Fruit fly (Drosophila melanogaster) whole organism, embryonic: ENCODE measurements around the gene CG7728.
A peak's percentile ranks its signal among the peaks of the same experiment; 100 is the strongest.

Experiments used
- Bgb ChIP-seq: fragments of 200-800 bp; sonication (Bioruptor generic); IDR thresholded peaks from 2 replicates; pipeline ENCODE4 v1.3.6; 2022; ENCODE audit warnings: missing biosample characterization, missing genetic modification characterization; ENCODE audit not compliant: partially characterized antibody
- CG10366 ChIP-seq: fragments of 200-800 bp; sonication (Bioruptor generic); IDR thresholded peaks from 2 replicates; pipeline ENCODE4 v1.3.6; 2022; ENCODE audit warnings: missing biosample characterization, missing genetic modification characterization
- CG10462 ChIP-seq: fragments of 200-800 bp; sonication (Bioruptor generic); optimal IDR thresholded peaks from 2 replicates; lab custom pipeline; 2016; ENCODE audit warnings: missing biosample characterization, missing genetic modification characterization
- CG11456 ChIP-seq: fragments of 200-800 bp; sonication (Bioruptor generic); IDR thresholded peaks from 3 replicates; pipeline ENCODE4 v1.3.6; 2022; ENCODE audit warnings: missing biosample characterization, missing genetic modification characterization
- CG12769 ChIP-seq: fragments of 200-800 bp; sonication (Bioruptor generic); optimal IDR thresholded peaks from 2 replicates; lab custom pipeline; 2019; ENCODE audit warnings: missing biosample characterization, mild to moderate bottlenecking, missing genetic modification characterization, moderate library complexity
- CG13287 ChIP-seq: fragments of 200-800 bp; sonication (Bioruptor generic); IDR thresholded peaks from 2 replicates; pipeline ENCODE4 v1.3.6; 2022; ENCODE audit warnings: missing biosample characterization, missing genetic modification characterization; ENCODE audit not compliant: partially characterized antibody
- CG13424 ChIP-seq: fragments of 200-800 bp; sonication (Bioruptor generic); optimal IDR thresholded peaks from 2 replicates; lab custom pipeline; 2019; ENCODE audit warnings: missing biosample characterization, mild to moderate bottlenecking, missing genetic modification characterization, moderate library complexity
- CG15514 ChIP-seq: fragments of 200-800 bp; sonication (Bioruptor generic); optimal IDR thresholded peaks from 3 replicates; lab custom pipeline; 2017; ENCODE audit warnings: missing biosample characterization, missing genetic modification characterization, mild to moderate bottlenecking, moderate library complexity, missing genetic modification reagents
- CG1602 ChIP-seq: fragments of 200-800 bp; sonication (Bioruptor generic); optimal IDR thresholded peaks from 3 replicates; lab custom pipeline; 2016; ENCODE audit warnings: missing biosample characterization, missing genetic modification characterization
- CG1647 ChIP-seq: fragments of 200-800 bp; sonication (Bioruptor generic); optimal IDR thresholded peaks from 3 replicates; lab custom pipeline; 2016; ENCODE audit warnings: missing biosample characterization, missing genetic modification characterization
- CG17912 ChIP-seq: fragments of 200-800 bp; sonication (Bioruptor generic); optimal IDR thresholded peaks from 2 replicates; lab custom pipeline; 2018; ENCODE audit warnings: missing biosample characterization, mild to moderate bottlenecking, missing genetic modification characterization
- CG1792 ChIP-seq: fragments of 200-800 bp; sonication (Bioruptor generic); optimal IDR thresholded peaks from 2 replicates; lab custom pipeline; 2016; ENCODE audit warnings: missing biosample characterization, missing genetic modification characterization
- CG2889 ChIP-seq: fragments of 200-800 bp; sonication (Bioruptor generic); IDR thresholded peaks from 3 replicates; pipeline ENCODE4 v1.3.6; 2022; ENCODE audit warnings: missing biosample characterization, missing genetic modification characterization
- CG31365 ChIP-seq: fragments of 200-800 bp; sonication (Bioruptor generic); optimal IDR thresholded peaks from 2 replicates; lab custom pipeline; 2018; ENCODE audit warnings: missing biosample characterization, mild to moderate bottlenecking, missing genetic modification characterization
- CG5953 ChIP-seq: fragments of 200-800 bp; sonication (Bioruptor generic); IDR thresholded peaks from 2 replicates; pipeline ENCODE4 v1.3.6; 2022; ENCODE audit warnings: missing biosample characterization, missing genetic modification characterization
- CG7745 ChIP-seq: fragments of 200-800 bp; sonication (Bioruptor generic); optimal IDR thresholded peaks from 2 replicates; lab custom pipeline; 2018; ENCODE audit warnings: missing biosample characterization, mild to moderate bottlenecking, missing genetic modification characterization, moderate library complexity
- Dll ChIP-seq: fragments of 200-800 bp; sonication (Bioruptor generic); IDR thresholded peaks from 4 replicates; pipeline ENCODE4 v1.3.6; 2022; ENCODE audit warnings: missing biosample characterization, missing genetic modification characterization; ENCODE audit not compliant: partially characterized antibody
- E2f1 ChIP-seq: fragments of 200-800 bp; sonication (Bioruptor generic); IDR thresholded peaks from 2 replicates; pipeline ENCODE4 v1.3.6; 2022; ENCODE audit warnings: missing biosample characterization, missing genetic modification characterization
- Elba2 ChIP-seq: fragments of 200-800 bp; sonication (Bioruptor generic); optimal IDR thresholded peaks from 3 replicates; lab custom pipeline; 2016; ENCODE audit warnings: missing biosample characterization, missing genetic modification characterization
- Ets97D ChIP-seq: fragments of 200-800 bp; sonication (Bioruptor generic); optimal IDR thresholded peaks from 3 replicates; lab custom pipeline; 2016; ENCODE audit warnings: missing biosample characterization, missing genetic modification characterization
- HLHmδ ChIP-seq: fragments of 200-800 bp; sonication (Bioruptor generic); optimal IDR thresholded peaks from 2 replicates; lab custom pipeline; 2018; ENCODE audit warnings: missing biosample characterization, mild to moderate bottlenecking, missing genetic modification characterization, moderate library complexity
- MBD-R2 ChIP-seq: fragments of 200-800 bp; sonication (Bioruptor generic); IDR thresholded peaks from 2 replicates; pipeline ENCODE4 v1.3.6; 2022; ENCODE audit warnings: missing biosample characterization, missing genetic modification characterization
- Med ChIP-seq: fragments of 200-800 bp; sonication (Bioruptor generic); peaks from one replicate; lab custom pipeline; 2016; ENCODE audit warnings: missing biosample characterization, missing genetic modification characterization, mild to moderate bottlenecking, inconsistent platforms, moderate library complexity
- Scr ChIP-seq: fragments of 200-800 bp; sonication (Bioruptor generic); IDR thresholded peaks from 2 replicates; pipeline ENCODE4 v1.3.6; 2022; ENCODE audit warnings: missing biosample characterization, missing genetic modification characterization; ENCODE audit not compliant: partially characterized antibody
- Six4 ChIP-seq: fragments of 200-800 bp; sonication (Bioruptor generic); optimal IDR thresholded peaks from 2 replicates; lab custom pipeline; 2016; ENCODE audit warnings: missing biosample characterization, missing genetic modification characterization
- Taf1 ChIP-seq: fragments of 200-800 bp; sonication (Bioruptor generic); IDR thresholded peaks from 2 replicates; pipeline ENCODE4 v1.3.6; 2022; ENCODE audit warnings: missing biosample characterization, missing genetic modification characterization
- Vsx1 ChIP-seq: fragments of 200-800 bp; sonication (Bioruptor generic); optimal IDR thresholded peaks from 2 replicates; lab custom pipeline; 2017; ENCODE audit warnings: missing biosample characterization, mild to moderate bottlenecking, missing genetic modification characterization, missing genetic modification reagents
- Xrp1 ChIP-seq: fragments of 200-800 bp; sonication (Bioruptor generic); IDR thresholded peaks from 2 replicates; pipeline ENCODE4 v1.3.6; 2022; ENCODE audit warnings: missing biosample characterization, missing genetic modification characterization
- ase ChIP-seq: fragments of 200-800 bp; sonication (Bioruptor generic); IDR thresholded peaks from 3 replicates; pipeline ENCODE4 v1.3.6; 2022; ENCODE audit warnings: missing biosample characterization, missing genetic modification characterization
- cad ChIP-seq: fragments of >200 bp; optimal IDR thresholded peaks from 2 replicates; lab custom pipeline; 2017; ENCODE audit warnings: missing biosample characterization, missing genetic modification characterization
- chif ChIP-seq, 2 experiments: fragments of 200-800 bp; sonication (Bioruptor generic); optimal IDR thresholded peaks; 3 replicates each; lab custom pipeline; 2016; ENCODE audit warnings: missing biosample characterization in 2 of 2, missing genetic modification characterization in 2 of 2
- chinmo ChIP-seq: fragments of 200-800 bp; sonication (Bioruptor generic); IDR thresholded peaks from 4 replicates; pipeline ENCODE4 v1.3.6; 2022; ENCODE audit warnings: missing biosample characterization, missing genetic modification characterization; ENCODE audit not compliant: partially characterized antibody
- crol ChIP-seq: fragments of 200-800 bp; sonication (Bioruptor generic); IDR thresholded peaks from 2 replicates; pipeline ENCODE4 v1.3.6; 2022; ENCODE audit warnings: missing biosample characterization, missing genetic modification characterization
- dysf ChIP-seq: fragments of 200-800 bp; sonication (Bioruptor generic); IDR thresholded peaks from 3 replicates; pipeline ENCODE4 v1.3.6; 2022; ENCODE audit warnings: missing biosample characterization, missing genetic modification characterization
- fd3F ChIP-seq: fragments of 200-800 bp; sonication (Bioruptor generic); optimal IDR thresholded peaks from 2 replicates; lab custom pipeline; 2018; ENCODE audit warnings: missing biosample characterization, mild to moderate bottlenecking, missing genetic modification characterization, moderate library complexity
- fu2 ChIP-seq: fragments of 200-800 bp; sonication (Bioruptor generic); optimal IDR thresholded peaks from 2 replicates; lab custom pipeline; 2016; ENCODE audit warnings: missing biosample characterization, missing genetic modification characterization
- kay ChIP-seq: fragments of 200-800 bp; sonication (Bioruptor generic); optimal IDR thresholded peaks from 2 replicates; lab custom pipeline; 2016; ENCODE audit warnings: missing biosample characterization, missing genetic modification characterization
- kni ChIP-seq: fragments of 200-800 bp; sonication (Bioruptor generic); optimal IDR thresholded peaks from 3 replicates; lab custom pipeline; 2017; ENCODE audit warnings: mild to moderate bottlenecking, missing biosample characterization, missing genetic modification reagents, missing genetic modification characterization
- lola ChIP-seq, 3 experiments: fragments of >200 bp in 2 of 3; fragments of 200-800 bp in 1 of 3; sonication (Bioruptor generic) in 1 of 3; optimal IDR thresholded peaks; 2 replicates each; lab custom pipeline; 2017 to 2019; ENCODE audit warnings: missing biosample characterization in 3 of 3, missing genetic modification characterization in 3 of 3, mild to moderate bottlenecking in 1 of 3, moderate library complexity in 1 of 3
- mam ChIP-seq: fragments of 200-800 bp; sonication (Bioruptor generic); optimal IDR thresholded peaks from 3 replicates; lab custom pipeline; 2016; ENCODE audit warnings: missing biosample characterization, missing genetic modification characterization
- pita ChIP-seq: fragments of 200-800 bp; sonication (Bioruptor generic); optimal IDR thresholded peaks from 2 replicates; lab custom pipeline; 2017; ENCODE audit warnings: missing biosample characterization, mild to moderate bottlenecking, missing genetic modification characterization
- repo ChIP-seq: fragments of 200-800 bp; sonication (Bioruptor generic); optimal IDR thresholded peaks from 2 replicates; lab custom pipeline; 2016; ENCODE audit warnings: missing biosample characterization, missing genetic modification characterization
- scrt ChIP-seq: fragments of 200-800 bp; sonication (Bioruptor generic); optimal IDR thresholded peaks from 2 replicates; lab custom pipeline; 2018; ENCODE audit warnings: missing biosample characterization, mild to moderate bottlenecking, missing genetic modification characterization, moderate library complexity
- shn ChIP-seq: fragments of 200-800 bp; sonication (Bioruptor generic); optimal IDR thresholded peaks from 3 replicates; lab custom pipeline; 2016; ENCODE audit warnings: missing biosample characterization, missing genetic modification characterization
- tap ChIP-seq: fragments of 200-800 bp; optimal IDR thresholded peaks from 3 replicates; lab custom pipeline; 2019; ENCODE audit warnings: missing biosample characterization, mild to moderate bottlenecking, missing genetic modification characterization, moderate library complexity
- tna ChIP-seq: fragments of 200-800 bp; sonication (Bioruptor generic); IDR thresholded peaks from 2 replicates; pipeline ENCODE4 v1.3.6; 2022; ENCODE audit warnings: missing biosample characterization, missing genetic modification characterization; ENCODE audit not compliant: partially characterized antibody
- unpg ChIP-seq: fragments of 200-800 bp; sonication (Bioruptor generic); optimal IDR thresholded peaks from 3 replicates; lab custom pipeline; 2018; ENCODE audit warnings: missing biosample characterization, mild to moderate bottlenecking, missing genetic modification characterization, moderate library complexity
- vvl ChIP-seq: fragments of 200-800 bp; sonication (Bioruptor generic); IDR thresholded peaks from 2 replicates; pipeline ENCODE4 v1.3.6; 2022; ENCODE audit warnings: missing biosample characterization, missing genetic modification characterization

Gene CG7728

DNA sequence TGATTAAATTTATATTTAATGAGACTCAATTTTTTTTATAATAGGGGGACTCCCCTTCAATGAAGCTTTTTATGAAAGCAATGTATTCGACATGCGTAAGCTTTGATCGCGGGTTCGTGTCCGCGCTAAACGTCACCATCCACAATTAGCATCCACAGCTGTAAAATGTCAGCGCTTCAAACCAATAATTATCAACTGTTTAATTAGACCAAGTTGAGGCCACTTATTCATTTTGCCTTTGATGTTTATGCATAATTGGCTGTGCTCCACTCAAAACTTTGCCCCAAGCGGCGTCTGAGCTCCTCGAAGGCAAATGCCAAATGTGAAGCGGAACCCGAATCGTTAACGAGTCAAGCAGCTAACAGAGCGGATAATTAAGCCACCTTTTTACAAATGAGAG lies 30.8 kb upstream of the CG7728 start (continued):
- TF ChIP-seq CG11456 (GFP tag; lab: Robert Waterston, UW): no peak
- 0 out of 2 replicates have a peak, but pooled peaks have one; percentile 10 for TF ChIP-seq Scr (GFP tag; lab: Robert Waterston, UW)
- TF ChIP-seq dysf (GFP tag; lab: Robert Waterston, UW): no peak
- peak; percentile 46; the same call in 1 of the 2 replicates for TF ChIP-seq Bgb (GFP tag; lab: Robert Waterston, UW)
- TF ChIP-seq vvl: peak; percentile 56
- TF ChIP-seq CG12769 (tag; lab: Kevin White, UChicago): peak; percentile 60
- no peak for TF ChIP-seq CG31365 (tag; lab: Kevin White, UChicago)
- TF ChIP-seq CG13287 (GFP tag; lab: Robert Waterston, UW): peak; percentile 55; the same call in 1 of the 2 replicates
- no peak for TF ChIP-seq crol
- no peak for TF ChIP-seq CG1792 (GFP tag; lab: Kevin White, UChicago)
- no peak for TF ChIP-seq unpg (GFP tag; lab: Kevin White, UChicago)
- TF ChIP-seq kni (GFP tag; lab: Kevin White, UChicago): peak; percentile 46
- TF ChIP-seq Elba2 (GFP tag; lab: Kevin White, UChicago): no peak
- TF ChIP-seq chinmo: peak; percentile 89; the same call in 2 of the 4 replicates
- TF ChIP-seq fd3F (GFP tag; lab: Kevin White, UChicago): no peak
- peak; percentile 6 for TF ChIP-seq CG15514 (GFP tag; lab: Kevin White, UChicago)
- TF ChIP-seq pita: peak; percentile 50
- no peak for TF ChIP-seq CG13424 (tag; lab: Kevin White, UChicago)
- no peak for TF ChIP-seq chif (GFP tag; optimal IDR thresholded peaks at IDR 0.05; lab: Kevin White, UChicago)
- no peak for TF ChIP-seq HLHmδ
- no peak for TF ChIP-seq CG10462 (GFP tag; lab: Kevin White, UChicago)
- 0 out of 2 replicates have a peak, but pooled peaks have one; percentile 41 for TF ChIP-seq CG5953
- 0 out of 2 replicates have a peak, but pooled peaks have one; percentile 14 for TF ChIP-seq MBD-R2 (GFP tag; lab: Robert Waterston, UW)
- TF ChIP-seq Dll (GFP tag; lab: Robert Waterston, UW): peak; percentile 32; the same call in 1 of the 4 replicates
- peak; percentile 83 for TF ChIP-seq CG7745 (tag; lab: Kevin White, UChicago)
- no peak for TF ChIP-seq fu2
- peak; percentile 41; the same call in 1 of the 2 replicates for TF ChIP-seq tna (GFP tag; lab: Robert Waterston, UW)
- peak; percentile 82 for TF ChIP-seq Vsx1 (GFP tag; lab: Kevin White, UChicago)
- TF ChIP-seq Med (GFP tag; lab: Kevin White, UChicago): peak; percentile 61
- no peak for TF ChIP-seq CG10366 (GFP tag; lab: Robert Waterston, UW)
- TF ChIP-seq CG17912: peak; percentile 13
- TF ChIP-seq Six4 (GFP tag; lab: Kevin White, UChicago): no peak
- TF ChIP-seq cad (GFP tag; lab: Kevin White, UChicago): no peak
- TF ChIP-seq E2f1 (GFP tag; lab: Robert Waterston, UW): no peak

DNA sequence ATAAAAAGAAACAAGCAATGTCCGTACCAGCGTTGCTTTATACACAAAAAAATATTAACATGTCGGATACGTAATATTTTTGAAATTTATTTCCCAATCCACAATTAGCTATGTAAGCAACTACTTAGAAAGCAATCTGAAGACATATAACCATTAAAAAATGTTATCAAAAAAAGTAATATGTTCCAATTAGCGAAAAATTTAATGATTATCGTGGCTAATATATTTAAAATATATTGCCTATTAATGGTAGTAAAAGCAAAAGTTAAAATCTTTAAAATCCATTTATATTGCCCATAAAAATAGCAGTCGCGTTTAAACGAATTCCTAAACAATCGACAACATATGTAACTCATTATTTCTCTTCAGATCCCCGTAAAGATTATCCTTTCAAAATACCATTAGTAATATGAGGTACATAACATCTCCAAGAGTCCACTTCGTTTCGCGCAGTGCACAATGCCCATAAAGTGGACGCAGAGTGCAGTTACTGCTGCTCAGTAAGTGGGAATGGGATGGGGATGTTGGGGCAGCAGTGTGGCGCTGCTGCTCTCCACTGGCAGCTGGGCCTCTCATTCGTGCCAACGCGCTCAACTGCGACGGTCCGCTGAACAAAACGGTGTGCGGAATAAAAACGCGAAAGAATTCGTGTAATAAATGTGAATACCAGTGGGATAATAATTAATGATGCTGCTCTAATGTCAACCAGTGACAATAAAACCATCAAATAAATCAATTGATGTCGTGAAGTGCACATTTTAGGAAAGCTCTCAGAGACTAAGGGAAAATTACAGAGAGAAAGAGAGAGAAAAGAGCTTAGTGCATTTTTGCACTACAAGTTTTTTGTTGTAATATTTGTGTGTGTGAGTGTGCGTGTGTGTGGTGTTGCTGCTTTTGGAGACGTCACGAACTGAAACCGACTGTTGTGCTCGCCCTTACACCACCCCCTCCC lies 30.0 kb upstream of the CG7728 start:
- TF ChIP-seq shn (GFP tag; lab: Kevin White, UChicago) (peak; percentile 38), lola (GFP tag; optimal IDR thresholded peaks at IDR 0.05; lab: Kevin White, UChicago) (peak in 1 of 3 experiments; percentile 65), repo (GFP tag; lab: Kevin White, UChicago) (no peak), Xrp1 (GFP tag; lab: Robert Waterston, UW) (peak; percentile 21; the same call in 1 of the 2 replicates), kay (peak; percentile 38), CG2889 (GFP tag; lab: Robert Waterston, UW) (peak; percentile 29; the same call in 1 of the 3 replicates), mam (GFP tag; lab: Kevin White, UChicago) (peak; percentile 23), ase (GFP tag; lab: Robert Waterston, UW) (peak; percentile 20; the same call in 1 of the 3 replicates), tap (tag; lab: Kevin White, UChicago) (no peak), Taf1 (GFP tag; lab: Robert Waterston, UW) (no peak), scrt (GFP tag; lab: Kevin White, UChicago) (peak; percentile 2), CG1647 (GFP tag; lab: Kevin White, UChicago) (peak; percentile 14), MBD-R2 (GFP tag; lab: Robert Waterston, UW) (no peak; the same call in 1 of the 2 replicates), Ets97D (GFP tag; lab: Kevin White, UChicago) (no peak), CG1602 (GFP tag; lab: Kevin White, UChicago) (peak; percentile 57)
